Worm (Caenorhabditis elegans): ENCODE results near the gene ham-1.
A peak's percentile ranks its signal among the peaks of the same experiment; 100 is the strongest.

The ham-1 gene

DNA sequence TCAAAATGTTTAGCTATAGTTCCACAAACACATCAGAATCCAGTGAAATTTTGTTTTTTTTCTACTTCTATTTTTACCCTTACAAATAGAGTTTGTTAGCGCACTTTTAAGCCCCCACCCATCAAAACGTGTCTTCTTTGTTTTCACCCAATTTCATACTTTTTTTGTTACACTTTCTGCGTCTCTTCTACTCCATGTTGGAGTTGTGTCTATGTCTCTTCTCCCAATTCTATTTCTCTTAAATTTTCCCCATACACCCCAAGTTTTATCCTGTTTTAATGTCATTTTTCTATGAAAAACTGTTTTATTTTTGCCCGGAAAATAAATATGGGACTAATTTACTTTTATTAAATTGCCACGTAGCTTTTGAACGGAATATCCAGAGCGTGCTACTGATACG lies 3.4 kb downstream of the ham-1 start:
- no peak for TF ChIP-seq pqm-1 (tag; optimal IDR thresholded peaks at IDR 0.05)
- peak; percentile 7 for TF ChIP-seq pha-4 (tag; optimal IDR thresholded peaks at IDR 0.05)

DNA sequence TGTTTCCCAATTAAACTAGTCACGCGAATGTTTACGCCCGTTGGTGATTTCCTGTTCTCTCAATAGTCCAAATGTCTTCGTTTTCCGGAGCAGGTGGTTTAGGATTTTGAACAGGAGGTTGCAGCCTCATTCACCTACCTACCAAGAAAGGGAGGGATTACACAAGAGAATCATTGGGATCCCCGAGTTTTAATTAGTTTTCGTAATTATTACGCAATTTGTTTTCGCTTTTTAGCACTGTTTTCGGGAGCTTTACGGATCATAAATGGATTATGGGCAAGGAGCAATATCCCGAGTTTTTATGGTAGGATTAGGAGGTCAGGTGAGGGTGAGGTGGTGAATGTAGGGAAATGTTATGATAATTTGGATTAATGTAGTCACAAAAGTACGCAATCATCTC lies 3.9 kb downstream of the ham-1 start:
- TF ChIP-seq lin-39 (tag; optimal IDR thresholded peaks at IDR 0.05) (no peak), ZK546.5 (tag; optimal IDR thresholded peaks at IDR 0.05) (no peak), lin-15B (tag; optimal IDR thresholded peaks at IDR 0.05) (no peak), daf-12 (tag; optimal IDR thresholded peaks at IDR 0.05) (no peak), snpc-4 (tag; optimal IDR thresholded peaks at IDR 0.05) (no peak), nhr-76 (tag; optimal IDR thresholded peaks at IDR 0.05) (no peak)

DNA sequence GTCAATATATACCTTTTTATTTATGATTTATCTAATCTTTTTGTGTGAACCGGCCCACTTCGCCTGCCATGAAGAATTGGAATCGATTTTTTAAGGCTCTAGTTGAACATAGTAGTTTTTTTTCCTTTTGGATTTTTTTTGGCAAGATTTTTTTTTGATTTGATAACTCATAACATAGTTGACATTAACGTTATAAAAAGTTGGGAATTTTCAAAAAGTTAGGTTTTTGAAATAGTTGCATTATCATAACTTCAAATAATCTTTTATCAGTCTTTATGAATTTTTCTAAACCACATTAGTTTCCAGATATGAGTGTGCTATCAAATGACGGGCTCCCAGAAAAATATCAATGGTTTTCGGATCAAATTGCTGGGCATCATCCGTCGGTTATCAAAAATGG lies 5.8 kb downstream of the ham-1 start, which contains the start of gene ipmk-1:
Gene ipmk-1, plus strand, starts transcription at position 301 of the 400 bp plus-strand sequence.
- TF ChIP-seq unc-39 (tag; optimal IDR thresholded peaks at IDR 0.05) (no peak), nhr-76 (tag; optimal IDR thresholded peaks at IDR 0.05) (no peak), fkh-10 (GFP tag; optimal IDR thresholded peaks at IDR 0.05) (no peak), egl-27 (tag; optimal IDR thresholded peaks at IDR 0.05) (no peak), nhr-77 (tag; optimal IDR thresholded peaks at IDR 0.05) (no peak), elt-3 (tag; optimal IDR thresholded peaks at IDR 0.05) (no peak), egl-5 (tag; optimal IDR thresholded peaks at IDR 0.05) (no peak), nfya-1 (tag; optimal IDR thresholded peaks at IDR 0.05; ENCODE audit: insufficient read depth) (no peak), pqm-1 (tag; optimal IDR thresholded peaks at IDR 0.05) (no peak), elt-1 (tag; optimal IDR thresholded peaks at IDR 0.05) (no peak), sea-2 (GFP tag; optimal IDR thresholded peaks at IDR 0.05) (no peak), nhr-43 (tag; optimal IDR thresholded peaks at IDR 0.05; ENCODE audit: poor library complexity, severe bottlenecking) (no peak), hmg-11 (tag; optimal IDR thresholded peaks at IDR 0.05) (no peak), nhr-237 (tag; optimal IDR thresholded peaks at IDR 0.05) (no peak), ceh-82 (tag; optimal IDR thresholded peaks at IDR 0.05) (no peak), zag-1 (tag; optimal IDR thresholded peaks at IDR 0.05) (no peak), elt-2 (tag; optimal IDR thresholded peaks at IDR 0.05) (no peak), tbx-2 (tag; optimal IDR thresholded peaks at IDR 0.05) (no peak)

DNA sequence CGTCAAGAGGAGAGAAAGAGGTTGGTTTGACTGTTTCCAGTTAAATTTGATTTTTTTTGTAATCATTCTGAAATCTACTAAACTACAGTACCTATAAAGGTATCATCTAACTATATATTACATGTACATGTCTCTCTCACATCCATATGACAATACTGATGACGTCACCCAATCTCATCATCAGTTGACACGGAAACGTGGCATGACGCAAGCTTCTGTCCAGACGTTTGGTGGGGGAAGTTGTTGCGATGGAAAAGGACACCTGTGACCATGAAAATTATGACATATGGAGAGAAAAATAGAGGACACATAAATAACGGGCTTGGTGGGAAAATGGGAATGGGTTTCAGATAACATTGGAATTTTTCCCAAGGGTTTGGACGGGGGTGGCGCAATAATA lies 7.0 kb downstream of the ham-1 start:
- TF ChIP-seq unc-62 (GFP tag; optimal IDR thresholded peaks at IDR 0.05) (no peak), nhr-76 (tag; optimal IDR thresholded peaks at IDR 0.05) (no peak), nhr-77 (tag; optimal IDR thresholded peaks at IDR 0.05) (no peak), nhr-67 (tag; optimal IDR thresholded peaks at IDR 0.05) (no peak), elt-3 (tag; optimal IDR thresholded peaks at IDR 0.05) (no peak), ceh-82 (tag; optimal IDR thresholded peaks at IDR 0.05) (no peak), R02D3.7 (tag; optimal IDR thresholded peaks at IDR 0.05) (no peak), ceh-9 (tag; optimal IDR thresholded peaks at IDR 0.05) (no peak), jun-1 (tag; optimal IDR thresholded peaks at IDR 0.05) (no peak), nhr-237 (tag; optimal IDR thresholded peaks at IDR 0.05) (no peak), lin-39 (tag; optimal IDR thresholded peaks at IDR 0.05) (no peak), nhr-28 (tag; optimal IDR thresholded peaks at IDR 0.05) (no peak), egl-5 (tag; optimal IDR thresholded peaks at IDR 0.05) (no peak), nhr-25 (tag; optimal IDR thresholded peaks at IDR 0.05) (no peak)

DNA sequence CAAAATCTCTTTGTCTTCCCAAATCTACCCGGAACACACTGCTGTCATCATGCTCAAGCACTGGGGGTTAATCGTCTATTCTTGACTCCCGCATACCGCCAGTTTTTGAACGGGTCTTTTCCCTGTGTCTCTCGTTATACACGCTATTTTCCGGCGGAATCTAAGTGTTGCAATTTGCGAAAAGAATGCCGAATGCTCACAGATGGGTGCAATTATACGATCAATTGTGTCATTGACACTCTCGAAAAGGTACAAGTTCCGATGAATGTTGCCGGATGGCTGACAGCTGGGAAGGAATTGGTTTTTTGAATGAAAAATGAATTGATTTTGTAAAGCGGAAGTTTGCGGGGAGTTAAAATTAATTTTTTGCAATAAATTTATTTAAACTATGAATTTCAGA lies 10.0 kb downstream of the ham-1 start:
- TF ChIP-seq nhr-25 (tag; optimal IDR thresholded peaks at IDR 0.05): no peak
- no peak for TF ChIP-seq elt-2 (tag; optimal IDR thresholded peaks at IDR 0.05)
- no peak for TF ChIP-seq daf-12 (tag; optimal IDR thresholded peaks at IDR 0.05)

ce11 chrIV:12558925-12559450 lies 17.0 kb downstream of the ham-1 start, which contains the start of the genes ZK795.2 and ZK795.3:
Gene ZK795.2, minus strand, starts transcription at chrIV:12558975.
Gene ZK795.3, plus strand, starts transcription at chrIV:12559365.
- TF ChIP-seq nhr-77 (tag; optimal IDR thresholded peaks at IDR 0.05): no peak
- no peak for TF ChIP-seq pqm-1 (tag; optimal IDR thresholded peaks at IDR 0.05)
- no peak for TF ChIP-seq fkh-2 (tag; optimal IDR thresholded peaks at IDR 0.05)
- TF ChIP-seq aly-2 (tag; optimal IDR thresholded peaks at IDR 0.05): no peak
- TF ChIP-seq ceh-9 (tag; optimal IDR thresholded peaks at IDR 0.05): no peak
- no peak for TF ChIP-seq mml-1 (tag; optimal IDR thresholded peaks at IDR 0.05)
- TF ChIP-seq nhr-43 (tag; optimal IDR thresholded peaks at IDR 0.05; ENCODE audit: poor library complexity, severe bottlenecking): peak; percentile 18
- TF ChIP-seq lin-39 (tag; optimal IDR thresholded peaks at IDR 0.05): no peak
- TF ChIP-seq R02D3.7 (tag; optimal IDR thresholded peaks at IDR 0.05): no peak
- no peak for TF ChIP-seq ztf-4 (tag; optimal IDR thresholded peaks at IDR 0.05)
- TF ChIP-seq snpc-4 (tag; optimal IDR thresholded peaks at IDR 0.05): peak; percentile 47
- TF ChIP-seq nhr-23 (tag; optimal IDR thresholded peaks at IDR 0.05): peak; percentile 53
- TF ChIP-seq elt-1 (tag; optimal IDR thresholded peaks at IDR 0.05): no peak
- peak; percentile 61 for TF ChIP-seq hmg-11 (tag; optimal IDR thresholded peaks at IDR 0.05)
- TF ChIP-seq skn-1 (tag; optimal IDR thresholded peaks at IDR 0.05): no peak
- TF ChIP-seq unc-39 (tag; optimal IDR thresholded peaks at IDR 0.05): no peak
- TF ChIP-seq ceh-28 (tag; optimal IDR thresholded peaks at IDR 0.05): peak; percentile 37
- TF ChIP-seq lin-15B (tag; optimal IDR thresholded peaks at IDR 0.05): peak; percentile 39
- peak; percentile 71 for TF ChIP-seq nfya-1 (tag; optimal IDR thresholded peaks at IDR 0.05; ENCODE audit: insufficient read depth)
- TF ChIP-seq eor-1 (tag; optimal IDR thresholded peaks at IDR 0.05): peak in 1 of 2 experiments; percentile 18
- no peak for TF ChIP-seq lsy-12 (tag; optimal IDR thresholded peaks at IDR 0.05)
- peak; percentile 90 for TF ChIP-seq pha-4 (tag; optimal IDR thresholded peaks at IDR 0.05)
- TF ChIP-seq elt-2 (tag; optimal IDR thresholded peaks at IDR 0.05): peak; percentile 6

Data from whole organism, L3 larva.